Worm (Caenorhabditis elegans) whole organism, L3 larva: ENCODE results near the gene F14F7.5.
A peak's percentile ranks its signal among the peaks of the same experiment; 100 is the strongest.

ENCODE experiments used
- R02D3.7 ChIP-seq: fragments of 150-350 bp; optimal IDR thresholded peaks from 2 replicates; lab custom pipeline; 2014; ENCODE audit warnings: missing biosample characterization, missing genetic modification characterization
- ZK546.5 ChIP-seq: sonication (generic microtip); optimal IDR thresholded peaks from 2 replicates; lab custom pipeline; 2017; ENCODE audit warnings: missing biosample characterization, missing genetic modification characterization
- aly-2 ChIP-seq: fragments of 150-350 bp; optimal IDR thresholded peaks from 2 replicates; lab custom pipeline; 2014; ENCODE audit warnings: missing biosample characterization, missing genetic modification characterization
- ama-1 ChIP-seq: fragments of 150-350 bp; optimal IDR thresholded peaks from 2 replicates; lab custom pipeline; 2018
- ceh-16 ChIP-seq: sonication (generic microtip); optimal IDR thresholded peaks from 2 replicates; lab custom pipeline; 2017; ENCODE audit warnings: missing biosample characterization, missing genetic modification characterization
- ceh-28 ChIP-seq: fragments of 150-350 bp; optimal IDR thresholded peaks from 2 replicates; lab custom pipeline; 2014; ENCODE audit warnings: missing biosample characterization, missing genetic modification reagents, missing genetic modification characterization
- ceh-82 ChIP-seq: fragments of 150-350 bp; optimal IDR thresholded peaks from 2 replicates; lab custom pipeline; 2014; ENCODE audit warnings: missing biosample characterization, missing genetic modification characterization
- ceh-9 ChIP-seq: sonication (generic microtip); optimal IDR thresholded peaks from 2 replicates; lab custom pipeline; 2018; ENCODE audit warnings: missing biosample characterization, missing genetic modification characterization
- daf-12 ChIP-seq: fragments of 150-350 bp; optimal IDR thresholded peaks from 2 replicates; lab custom pipeline; 2014; ENCODE audit warnings: missing biosample characterization, missing genetic modification reagents, missing genetic modification characterization
- egl-27 ChIP-seq: sonication (generic microtip); optimal IDR thresholded peaks from 4 replicates; lab custom pipeline; 2017; ENCODE audit warnings: missing biosample characterization, missing genetic modification reagents, missing genetic modification characterization
- egl-5 ChIP-seq: fragments of 150-350 bp; optimal IDR thresholded peaks from 2 replicates; lab custom pipeline; 2017; ENCODE audit warnings: missing biosample characterization, missing genetic modification reagents, missing genetic modification characterization, inconsistent platforms
- elt-1 ChIP-seq: fragments of 150-350 bp; optimal IDR thresholded peaks from 2 replicates; lab custom pipeline; 2014; ENCODE audit warnings: missing biosample characterization, missing genetic modification characterization
- elt-2 ChIP-seq: sonication (generic microtip); optimal IDR thresholded peaks from 2 replicates; lab custom pipeline; 2016; ENCODE audit warnings: missing genetic modification reagents, mild to moderate bottlenecking, missing genetic modification characterization, missing compliant biosample characterization
- elt-3 ChIP-seq, 3 experiments: fragments of 150-350 bp in 1 of 3; sonication (generic microtip) in 2 of 3; optimal IDR thresholded peaks; 2 replicates in 2 of 3; 4 replicates in 1 of 3; lab custom pipeline; 2014 to 2017; ENCODE audit warnings: missing biosample characterization in 3 of 3, missing genetic modification characterization in 3 of 3
- eor-1 ChIP-seq, 2 experiments: fragments of 150-350 bp; optimal IDR thresholded peaks; 2 replicates each; lab custom pipeline; 2014 to 2018; ENCODE audit warnings: missing biosample characterization in 2 of 2, missing genetic modification characterization in 2 of 2
- fkh-10 ChIP-seq: sonication (generic microtip); optimal IDR thresholded peaks from 2 replicates; lab custom pipeline; 2017; ENCODE audit warnings: missing biosample characterization, missing genetic modification reagents, missing genetic modification characterization
- fkh-2 ChIP-seq: fragments of 150-350 bp; optimal IDR thresholded peaks from 2 replicates; lab custom pipeline; 2014; ENCODE audit warnings: missing biosample characterization, missing genetic modification reagents, missing genetic modification characterization
- fos-1 ChIP-seq: fragments of 150-350 bp; optimal IDR thresholded peaks from 2 replicates; lab custom pipeline; 2014; ENCODE audit warnings: missing biosample characterization, missing genetic modification characterization
- hmg-11 ChIP-seq: sonication (generic microtip); optimal IDR thresholded peaks from 2 replicates; lab custom pipeline; 2016; ENCODE audit warnings: missing genetic modification characterization, missing compliant biosample characterization
- jun-1 ChIP-seq: fragments of 150-350 bp; optimal IDR thresholded peaks from 2 replicates; lab custom pipeline; 2014; ENCODE audit warnings: missing biosample characterization, missing genetic modification reagents, missing genetic modification characterization
- lin-15B ChIP-seq: fragments of 150-350 bp; optimal IDR thresholded peaks from 2 replicates; lab custom pipeline; 2014; ENCODE audit warnings: missing biosample characterization, missing genetic modification characterization
- lin-39 ChIP-seq: fragments of 150-350 bp; optimal IDR thresholded peaks from 2 replicates; lab custom pipeline; 2018; ENCODE audit warnings: missing biosample characterization, missing genetic modification reagents, missing genetic modification characterization
- lsy-12 ChIP-seq: sonication (generic microtip); optimal IDR thresholded peaks from 2 replicates; lab custom pipeline; 2016; ENCODE audit warnings: mild to moderate bottlenecking, missing genetic modification characterization, missing compliant biosample characterization
- mdl-1 ChIP-seq: fragments of 150-350 bp; optimal IDR thresholded peaks from 2 replicates; lab custom pipeline; 2014; ENCODE audit warnings: missing biosample characterization, missing genetic modification characterization
- mml-1 ChIP-seq: fragments of 150-350 bp; sonication (generic microtip); optimal IDR thresholded peaks from 3 replicates; lab custom pipeline; 2014; ENCODE audit warnings: missing biosample characterization, missing genetic modification characterization
- nfya-1 ChIP-seq: sonication (generic microtip); optimal IDR thresholded peaks from 2 replicates; lab custom pipeline; 2017; ENCODE audit warnings: missing genetic modification characterization, mild to moderate bottlenecking, missing compliant biosample characterization, antibody characterized with exemption, moderate library complexity; ENCODE audit not compliant: insufficient read depth
- nhr-11 ChIP-seq: fragments of 150-350 bp; optimal IDR thresholded peaks from 2 replicates; lab custom pipeline; 2014; ENCODE audit warnings: missing biosample characterization, missing genetic modification characterization
- nhr-12 ChIP-seq: fragments of 150-350 bp; optimal IDR thresholded peaks from 2 replicates; lab custom pipeline; 2014; ENCODE audit warnings: missing biosample characterization, missing genetic modification characterization
- nhr-23 ChIP-seq: fragments of 150-350 bp; optimal IDR thresholded peaks from 2 replicates; lab custom pipeline; 2014; ENCODE audit warnings: missing biosample characterization, missing genetic modification reagents, missing genetic modification characterization
- nhr-237 ChIP-seq: fragments of 150-350 bp; optimal IDR thresholded peaks from 2 replicates; lab custom pipeline; 2014; ENCODE audit warnings: missing biosample characterization, missing genetic modification characterization
- nhr-25 ChIP-seq: sonication (generic microtip); optimal IDR thresholded peaks from 2 replicates; lab custom pipeline; 2017; ENCODE audit warnings: missing biosample characterization, missing genetic modification characterization
- nhr-28 ChIP-seq: fragments of 150-350 bp; optimal IDR thresholded peaks from 2 replicates; lab custom pipeline; 2014; ENCODE audit warnings: missing biosample characterization, missing genetic modification characterization
- nhr-43 ChIP-seq: sonication (generic microtip); optimal IDR thresholded peaks from 2 replicates; lab custom pipeline; 2016; ENCODE audit warnings: mild to moderate bottlenecking, missing genetic modification characterization, missing compliant biosample characterization; ENCODE audit not compliant: poor library complexity, severe bottlenecking
- nhr-67 ChIP-seq: fragments of 150-350 bp; optimal IDR thresholded peaks from 2 replicates; lab custom pipeline; 2014; ENCODE audit warnings: missing biosample characterization, missing genetic modification characterization
- nhr-76 ChIP-seq: fragments of 150-350 bp; sonication (generic microtip); optimal IDR thresholded peaks from 5 replicates; lab custom pipeline; 2014; ENCODE audit warnings: missing biosample characterization, missing genetic modification characterization
- nhr-77 ChIP-seq: fragments of 150-350 bp; optimal IDR thresholded peaks from 2 replicates; lab custom pipeline; 2014; ENCODE audit warnings: missing biosample characterization, missing genetic modification characterization
- pha-4 ChIP-seq: fragments of 150-350 bp; optimal IDR thresholded peaks from 2 replicates; lab custom pipeline; 2014; ENCODE audit warnings: missing biosample characterization, missing genetic modification reagents, missing genetic modification characterization
- pqm-1 ChIP-seq: fragments of 150-350 bp; optimal IDR thresholded peaks from 2 replicates; lab custom pipeline; 2017; ENCODE audit warnings: missing biosample characterization, missing genetic modification characterization, inconsistent platforms
- sea-2 ChIP-seq: fragments of 150-350 bp; sonication (generic microtip); optimal IDR thresholded peaks from 4 replicates; lab custom pipeline; 2014; ENCODE audit warnings: missing biosample characterization, missing genetic modification reagents, missing genetic modification characterization
- skn-1 ChIP-seq: fragments of 150-350 bp; optimal IDR thresholded peaks from 2 replicates; lab custom pipeline; 2014; ENCODE audit warnings: missing biosample characterization, missing genetic modification characterization
- snpc-4 ChIP-seq: fragments of 150-350 bp; optimal IDR thresholded peaks from 2 replicates; lab custom pipeline; 2014; ENCODE audit warnings: missing biosample characterization, missing genetic modification characterization
- tbx-2 ChIP-seq: sonication (generic microtip); optimal IDR thresholded peaks from 2 replicates; lab custom pipeline; 2016; ENCODE audit warnings: mild to moderate bottlenecking, missing genetic modification characterization, missing compliant biosample characterization
- unc-39 ChIP-seq: sonication (generic microtip); optimal IDR thresholded peaks from 4 replicates; lab custom pipeline; 2017; ENCODE audit warnings: missing biosample characterization, missing genetic modification characterization
- unc-62 ChIP-seq: fragments of 150-350 bp; sonication (generic microtip); optimal IDR thresholded peaks from 4 replicates; lab custom pipeline; 2014; ENCODE audit warnings: missing biosample characterization, missing genetic modification reagents, missing genetic modification characterization
- zag-1 ChIP-seq: fragments of 150-350 bp; optimal IDR thresholded peaks from 2 replicates; lab custom pipeline; 2014; ENCODE audit warnings: missing biosample characterization, missing genetic modification characterization
- ztf-11 ChIP-seq: fragments of 150-350 bp; optimal IDR thresholded peaks from 2 replicates; lab custom pipeline; 2014; ENCODE audit warnings: missing biosample characterization, missing genetic modification characterization
- ztf-4 ChIP-seq: fragments of 150-350 bp; optimal IDR thresholded peaks from 2 replicates; lab custom pipeline; 2014; ENCODE audit warnings: missing biosample characterization, missing genetic modification characterization

F14F7.5 gene

DNA sequence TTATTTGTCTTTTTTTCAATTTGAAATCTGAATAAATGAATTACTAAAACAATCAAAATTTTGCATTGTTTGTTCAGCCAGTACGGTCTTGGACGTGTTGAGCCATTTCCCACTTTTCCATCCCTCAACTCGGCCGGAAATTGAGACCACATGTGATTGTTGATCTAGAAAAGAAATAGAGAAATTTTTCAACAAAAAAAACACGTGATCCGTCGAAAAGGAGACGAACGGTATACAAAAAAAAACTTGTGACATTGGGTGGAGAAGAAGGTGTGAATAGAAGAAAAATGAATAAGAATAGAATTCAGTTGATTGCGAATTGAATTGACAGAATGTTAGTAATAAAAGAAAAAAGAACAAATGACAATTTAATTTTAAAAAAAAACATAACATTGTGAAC, 24.9 kb downstream of the F14F7.5 start:
- TF ChIP-seq tbx-2, result no peak

DNA sequence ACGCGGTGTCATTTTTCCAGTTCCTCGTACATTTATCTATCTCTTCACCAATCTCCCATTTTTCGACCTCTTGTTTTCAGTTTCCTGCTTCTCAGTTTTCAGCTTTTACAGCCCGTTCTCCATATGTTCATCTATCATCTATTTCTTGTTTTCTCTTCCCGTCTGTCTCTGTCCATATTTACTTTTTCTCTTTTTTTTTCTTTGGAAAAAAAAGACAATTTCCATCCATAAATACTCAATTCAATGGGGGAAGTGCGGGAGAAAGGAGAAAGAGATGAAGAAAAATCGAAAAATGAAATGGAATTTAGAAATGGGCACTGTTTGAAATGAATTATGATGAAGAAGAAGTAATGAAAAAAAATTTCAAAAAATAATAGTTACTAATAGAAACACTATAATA, 26.3 kb downstream of the F14F7.5 start:
- TF ChIP-seq fkh-2 (tag; lab: Kevin White, UChicago) (no peak), pha-4 (tag; lab: Kevin White, UChicago) (peak; percentile 97)

DNA sequence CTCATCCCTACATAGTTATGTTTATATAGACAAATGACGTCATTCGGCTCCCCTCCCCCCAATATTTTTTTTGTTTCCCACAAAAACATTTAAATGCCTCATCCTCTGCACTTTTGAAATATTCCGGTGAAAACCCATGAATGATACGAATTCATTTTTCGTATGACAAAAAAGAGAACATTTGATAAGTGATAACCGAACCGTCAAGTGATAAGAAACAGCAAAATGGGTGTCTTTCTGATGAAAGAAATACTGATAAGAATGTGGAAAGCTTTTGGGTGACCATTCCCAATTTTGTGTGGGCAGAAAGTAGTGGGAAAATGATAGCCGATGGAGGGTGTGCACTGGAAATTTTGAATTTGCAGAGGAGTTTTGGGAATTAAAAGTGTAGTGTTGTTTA, 27.5 kb downstream of the F14F7.5 start:
- TF ChIP-seq skn-1 (tag; lab: Kevin White, UChicago) (peak; percentile 41), elt-2 (tag; lab: Kevin White, UChicago) (peak; percentile 94), lin-39 (tag; lab: Kevin White, UChicago) (no peak), pqm-1 (tag; lab: Kevin White, UChicago) (peak; percentile 97), nfya-1 (tag; lab: Kevin White, UChicago) (peak; percentile 6), pha-4 (tag; lab: Kevin White, UChicago) (peak; percentile 65), zag-1 (tag; lab: Kevin White, UChicago) (no peak), jun-1 (peak; percentile 71), egl-27 (tag; lab: Kevin White, UChicago) (peak; percentile 3)

DNA sequence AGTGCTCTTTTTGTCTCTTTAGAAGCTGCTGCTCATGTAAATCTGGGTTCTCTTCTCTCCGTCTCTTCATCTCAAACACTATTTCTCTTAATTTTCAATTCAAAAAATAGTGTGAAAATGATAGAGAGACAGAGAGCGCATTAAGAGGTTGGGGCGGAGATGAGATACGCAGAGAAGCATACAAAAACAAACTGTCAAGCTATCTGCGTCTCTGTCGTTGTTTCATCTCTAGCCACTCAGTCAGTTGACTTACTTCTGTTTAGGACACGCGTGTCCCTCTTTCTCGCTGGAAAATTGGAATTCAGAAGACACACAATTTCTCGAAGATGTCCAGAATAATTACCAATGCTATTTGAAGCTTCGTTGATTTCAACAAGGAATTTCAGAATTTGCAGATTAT, 29.3 kb downstream of the F14F7.5 start:
- TF ChIP-seq tbx-2 (peak; percentile 72), nhr-76 (tag; lab: Kevin White, UChicago) (no peak), mml-1 (no peak), zag-1 (tag; lab: Kevin White, UChicago) (peak; percentile 69), eor-1 (tag; optimal IDR thresholded peaks at IDR 0.05; lab: Kevin White, UChicago) (peak in 1 of 2 experiments; percentile 77), snpc-4 (tag; lab: Kevin White, UChicago) (peak; percentile 63), R02D3.7 (tag; lab: Kevin White, UChicago) (peak; percentile 68), elt-3 (tag; optimal IDR thresholded peaks at IDR 0.05; lab: Kevin White, UChicago) (no peak), ztf-11 (tag; lab: Kevin White, UChicago) (no peak), nhr-12 (tag; lab: Kevin White, UChicago) (no peak), nhr-25 (tag; lab: Kevin White, UChicago) (peak; percentile 92), sea-2 (GFP tag; lab: Kevin White, UChicago) (peak; percentile 71), egl-5 (tag; lab: Kevin White, UChicago) (peak; percentile 81), lsy-12 (tag; lab: Kevin White, UChicago) (peak; percentile 85), aly-2 (tag; lab: Kevin White, UChicago) (no peak), nhr-77 (tag; lab: Kevin White, UChicago) (peak; percentile 66), nhr-28 (no peak), jun-1 (peak; percentile 86), skn-1 (tag; lab: Kevin White, UChicago) (peak; percentile 78), mdl-1 (tag; lab: Kevin White, UChicago) (peak; percentile 85), nfya-1 (tag; lab: Kevin White, UChicago) (peak; percentile 97), fkh-10 (GFP tag; lab: Kevin White, UChicago) (peak; percentile 95), nhr-11 (peak; percentile 86), ztf-4 (tag; lab: Kevin White, UChicago) (peak; percentile 63), ama-1 (lab: Kevin White, UChicago) (peak; percentile 96), pqm-1 (tag; lab: Kevin White, UChicago) (peak; percentile 73), egl-27 (tag; lab: Kevin White, UChicago) (peak; percentile 87), nhr-43 (tag; lab: Kevin White, UChicago) (peak; percentile 84), nhr-237 (tag; lab: Kevin White, UChicago) (no peak), fkh-2 (tag; lab: Kevin White, UChicago) (peak; percentile 72), elt-2 (tag; lab: Kevin White, UChicago) (peak; percentile 75), elt-1 (peak; percentile 5), unc-39 (tag; lab: Kevin White, UChicago) (no peak), lin-39 (tag; lab: Kevin White, UChicago) (peak; percentile 92), ceh-82 (peak; percentile 80), nhr-67 (no peak), hmg-11 (peak; percentile 82), lin-15B (peak; percentile 77), ceh-28 (peak; percentile 89), fos-1 (tag; lab: Kevin White, UChicago) (no peak), ZK546.5 (tag; lab: Kevin White, UChicago) (no peak), daf-12 (tag; lab: Kevin White, UChicago) (no peak), unc-62 (GFP tag; lab: Kevin White, UChicago) (peak; percentile 54), ceh-16 (tag; lab: Kevin White, UChicago) (no peak), ceh-9 (no peak), nhr-23 (peak; percentile 96), pha-4 (tag; lab: Kevin White, UChicago) (peak; percentile 96)
